Worm (Caenorhabditis elegans): ENCODE results near the gene C27B7.7.

The C27B7.7 gene

DNA sequence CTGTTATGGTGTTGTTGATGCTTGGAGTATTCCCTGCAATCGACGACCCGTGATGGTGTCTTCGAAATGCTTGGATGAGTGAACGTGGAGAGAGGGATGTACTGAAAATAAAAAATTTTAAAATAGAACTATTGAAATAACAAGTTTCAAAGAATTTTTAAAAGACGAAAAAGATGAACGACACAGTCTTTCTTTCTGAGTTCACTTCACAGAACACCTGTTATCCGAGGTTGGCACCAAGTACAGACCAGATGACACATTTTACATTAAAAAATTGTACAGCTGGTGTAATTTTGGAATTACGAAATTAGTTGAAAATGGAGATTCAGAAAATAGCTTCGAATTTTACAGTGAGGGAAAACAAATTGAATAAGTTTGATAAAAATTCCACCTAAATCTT, 11.9 kb downstream of the C27B7.7 start, which contains the start of gene rap-1:
rap-1 (minus strand) TSS at position 101 of the 400 bp plus-strand sequence.
- TF ChIP-seq dve-1 (tag; optimal IDR thresholded peaks at IDR 0.05) (no peak), rnt-1 (tag; optimal IDR thresholded peaks at IDR 0.05) (no peak), pros-1 (tag; optimal IDR thresholded peaks at IDR 0.05) (no peak), fkh-6 (tag; optimal IDR thresholded peaks at IDR 0.05) (no peak)

DNA sequence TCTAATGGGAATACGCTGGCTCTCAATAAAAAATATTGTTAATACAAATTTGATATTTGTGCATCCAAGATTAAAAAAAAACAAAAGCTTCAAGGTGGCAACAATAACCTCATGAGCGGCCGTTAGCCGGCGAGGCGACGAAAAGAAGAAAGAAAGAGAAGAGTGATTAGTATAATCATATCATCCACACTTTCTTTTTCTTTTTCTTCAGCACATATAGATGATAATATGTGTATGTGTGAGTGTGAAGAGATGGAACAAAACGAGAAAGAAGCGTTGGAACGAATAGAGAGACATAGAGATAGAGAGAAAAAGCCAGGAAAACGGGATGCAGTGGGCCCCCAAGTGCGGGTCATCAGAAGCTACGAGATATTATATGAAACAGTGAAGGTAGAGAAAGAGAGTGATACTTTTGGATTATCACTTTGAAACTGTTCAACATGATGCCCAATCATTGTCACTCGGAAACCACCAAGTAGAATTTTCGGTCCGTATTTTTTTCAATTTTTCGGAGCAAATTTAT, 13.5 kb downstream of the C27B7.7 start:
- TF ChIP-seq K02D7.2 (tag; optimal IDR thresholded peaks at IDR 0.05) (no peak), nfya-1 (tag; optimal IDR thresholded peaks at IDR 0.05) (peak; percentile 45), ceh-18 (tag; optimal IDR thresholded peaks at IDR 0.05) (peak; percentile 20), unc-42 (tag; optimal IDR thresholded peaks at IDR 0.05) (peak; percentile 75)

- TF ChIP-seq unc-42 (tag; optimal IDR thresholded peaks at IDR 0.05) (peak; percentile 4), ceh-18 (tag; optimal IDR thresholded peaks at IDR 0.05) (no peak), unc-55 (GFP tag; optimal IDR thresholded peaks at IDR 0.05) (no peak)
Measured at ce11 chrIV:8921166-8921565, 14.3 kb downstream of the C27B7.7 start.

- TF ChIP-seq ref-2 (tag; optimal IDR thresholded peaks at IDR 0.05): peak; percentile 31
- peak; percentile 20 for TF ChIP-seq ceh-31 (tag; optimal IDR thresholded peaks at IDR 0.05)
- no peak for TF ChIP-seq ceh-18 (tag; optimal IDR thresholded peaks at IDR 0.05)
Measured at ce11 chrIV:8921956-8922355, 15.1 kb downstream of the C27B7.7 start, which contains the start of gene D1046.16. Gene D1046.16 (plus strand): TSS chrIV:8922150.

ce11 chrIV:8923381-8923780, 16.5 kb downstream of the C27B7.7 start:
- no peak for TF ChIP-seq elt-2 (tag; optimal IDR thresholded peaks at IDR 0.05)
- no peak for TF ChIP-seq pat-9 (tag; optimal IDR thresholded peaks at IDR 0.05)
- no peak for TF ChIP-seq ceh-14 (tag; optimal IDR thresholded peaks at IDR 0.05)
- TF ChIP-seq eyg-1 (tag; optimal IDR thresholded peaks at IDR 0.05): no peak
- no peak for TF ChIP-seq C08G9.2 (tag; optimal IDR thresholded peaks at IDR 0.05)
- TF ChIP-seq elt-4 (tag; optimal IDR thresholded peaks at IDR 0.05): no peak
- TF ChIP-seq nhr-11 (tag; optimal IDR thresholded peaks at IDR 0.05): no peak
- no peak for TF ChIP-seq hlh-8 (tag; optimal IDR thresholded peaks at IDR 0.05)
- TF ChIP-seq pha-4 (tag; optimal IDR thresholded peaks at IDR 0.05): no peak
- TF ChIP-seq syd-9 (tag; optimal IDR thresholded peaks at IDR 0.05): no peak
- TF ChIP-seq mec-3 (tag; optimal IDR thresholded peaks at IDR 0.05; ENCODE audit: borderline replicate concordance): no peak

DNA sequence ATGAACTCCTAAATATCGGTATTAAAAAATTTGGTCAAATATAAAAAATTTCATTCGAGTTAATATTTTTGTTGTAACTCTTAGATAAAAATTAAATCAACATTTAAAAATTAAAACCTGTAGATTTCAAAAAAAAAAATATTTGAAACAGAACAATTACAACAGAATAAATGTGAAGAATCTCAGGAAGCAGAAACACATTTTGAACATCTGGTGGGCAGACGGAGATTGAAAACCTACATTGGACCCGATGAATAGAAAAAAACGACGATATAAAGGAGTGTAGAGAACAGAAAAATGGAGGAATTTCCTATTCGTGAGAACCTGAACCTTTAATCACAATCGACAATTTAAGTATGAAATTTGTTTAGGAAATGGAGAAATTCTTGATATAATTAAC, 17.3 kb downstream of the C27B7.7 start:
- TF ChIP-seq hlh-8 (tag; optimal IDR thresholded peaks at IDR 0.05) (peak; percentile 61), pax-1 (tag; optimal IDR thresholded peaks at IDR 0.05) (no peak)

- TF ChIP-seq K02D7.2 (tag; optimal IDR thresholded peaks at IDR 0.05): no peak
- no peak for TF ChIP-seq ceh-24 (tag; optimal IDR thresholded peaks at IDR 0.05)
- TF ChIP-seq ceh-48 (tag; optimal IDR thresholded peaks at IDR 0.05): peak; percentile 53
- TF ChIP-seq unc-42 (tag; optimal IDR thresholded peaks at IDR 0.05): peak; percentile 7
Measured at ce11 chrIV:8925990-8926389, 19.1 kb downstream of the C27B7.7 start, which contains the start of the genes D1046.2 and cfim-2. Gene D1046.2 (minus strand): TSS chrIV:8926067. Gene cfim-2 (plus strand): TSS chrIV:8926324.

ce11 chrIV:8926511-8926910, 19.7 kb downstream of the C27B7.7 start:
- TF ChIP-seq hlh-15 (tag; optimal IDR thresholded peaks at IDR 0.05): no peak
- no peak for TF ChIP-seq ets-4 (tag; optimal IDR thresholded peaks at IDR 0.05)
- no peak for TF ChIP-seq gmeb-2 (tag; optimal IDR thresholded peaks at IDR 0.05)
- TF ChIP-seq unc-86 (tag; optimal IDR thresholded peaks at IDR 0.05): no peak
- TF ChIP-seq ceh-34 (tag; optimal IDR thresholded peaks at IDR 0.05): no peak
- TF ChIP-seq sox-4 (tag; optimal IDR thresholded peaks at IDR 0.05): no peak
- no peak for TF ChIP-seq hlh-13 (GFP tag; optimal IDR thresholded peaks at IDR 0.05)
- TF ChIP-seq C08G9.2 (tag; optimal IDR thresholded peaks at IDR 0.05): no peak
- TF ChIP-seq ceh-18 (tag; optimal IDR thresholded peaks at IDR 0.05): no peak
- TF ChIP-seq K02D7.2 (tag; optimal IDR thresholded peaks at IDR 0.05): no peak
- TF ChIP-seq fkh-6 (tag; optimal IDR thresholded peaks at IDR 0.05): no peak
- no peak for TF ChIP-seq hlh-8 (tag; optimal IDR thresholded peaks at IDR 0.05)
- TF ChIP-seq unc-42 (tag; optimal IDR thresholded peaks at IDR 0.05): no peak
- TF ChIP-seq unc-55 (GFP tag; optimal IDR thresholded peaks at IDR 0.05): no peak
- no peak for TF ChIP-seq ceh-14 (tag; optimal IDR thresholded peaks at IDR 0.05)
- TF ChIP-seq ceh-31 (tag; optimal IDR thresholded peaks at IDR 0.05): no peak
- no peak for TF ChIP-seq sdc-2 (tag; optimal IDR thresholded peaks at IDR 0.05)
- TF ChIP-seq lim-6 (tag; optimal IDR thresholded peaks at IDR 0.05): no peak
- no peak for TF ChIP-seq Y22D7AL.16 (tag; optimal IDR thresholded peaks at IDR 0.05)
- TF ChIP-seq tbx-2 (tag; optimal IDR thresholded peaks at IDR 0.05): no peak

Data from whole organism, late embryonic.